Worm (Caenorhabditis elegans): ENCODE measurements around the gene M79.2.

M79.2 gene

ce11 chrX:10628454-10628853, at the start of gene M79.2:
Gene M79.2, minus strand, starts transcription at chrX:10628807.
- TF ChIP-seq tbx-37 (GFP tag; conservative IDR thresholded peaks at IDR 0.05) = no peak
- no peak for TF ChIP-seq hnd-1 (tag; optimal IDR thresholded peaks at IDR 0.05)
- no peak for TF ChIP-seq F13C5.2 (tag; optimal IDR thresholded peaks at IDR 0.05)
- TF ChIP-seq sea-1 (GFP tag; conservative IDR thresholded peaks at IDR 0.05) = no peak
- no peak for TF ChIP-seq flt-1 (GFP tag; IDR thresholded peaks at IDR 0.05)
- TF ChIP-seq ceh-13 (GFP tag; optimal IDR thresholded peaks at IDR 0.05) = no peak
- no peak for TF ChIP-seq pes-1 (GFP tag; IDR thresholded peaks at IDR 0.05)
- TF ChIP-seq ama-1 (optimal IDR thresholded peaks at IDR 0.05) = no peak
- TF ChIP-seq ets-7 (tag; optimal IDR thresholded peaks at IDR 0.05) = no peak
- TF ChIP-seq scrt-1 (GFP tag; IDR thresholded peaks at IDR 0.05) = no peak
- no peak for TF ChIP-seq hmbx-1 (tag; optimal IDR thresholded peaks at IDR 0.05)
- no peak for TF ChIP-seq tbx-11 (GFP tag; IDR thresholded peaks at IDR 0.05)

DNA sequence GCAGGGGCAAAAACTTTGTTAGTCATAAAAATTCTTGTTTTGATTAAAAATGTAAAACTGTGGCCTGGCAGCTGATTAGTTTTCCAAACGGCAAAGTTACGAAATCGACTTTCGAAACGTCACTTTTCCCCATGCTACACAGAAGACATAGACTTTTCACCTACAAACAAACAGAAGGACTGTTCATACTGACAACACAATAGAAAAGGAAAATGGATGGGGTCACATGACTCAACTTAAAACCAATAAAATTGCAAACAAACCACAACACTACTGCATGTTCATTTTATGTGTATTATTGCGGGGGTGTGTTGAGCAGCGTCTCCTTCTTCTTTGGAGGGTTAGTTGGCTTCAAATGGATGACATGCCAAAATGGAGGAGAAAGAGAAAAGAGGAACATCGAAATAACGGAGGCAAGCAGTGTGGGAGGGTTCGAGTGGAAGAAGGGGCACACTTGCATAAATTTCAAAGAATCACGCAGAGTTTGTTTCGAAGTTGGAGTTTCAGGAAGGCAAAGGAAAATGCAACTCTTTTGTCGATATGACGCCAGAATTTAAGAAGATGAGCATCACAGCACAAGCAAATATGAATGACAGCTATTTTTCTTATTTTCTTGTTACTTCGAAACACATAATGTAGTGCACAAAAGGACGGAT, 49.6 kb upstream of the M79.2 start:
- TF ChIP-seq hmbx-1 (tag; optimal IDR thresholded peaks at IDR 0.05) = no peak
- TF ChIP-seq aly-1 (tag; optimal IDR thresholded peaks at IDR 0.05) = no peak
- no peak for TF ChIP-seq sea-1 (GFP tag; conservative IDR thresholded peaks at IDR 0.05)
- no peak for TF ChIP-seq tbx-37 (GFP tag; conservative IDR thresholded peaks at IDR 0.05)
- TF ChIP-seq B0310.2 (tag; optimal IDR thresholded peaks at IDR 0.05) = no peak
- TF ChIP-seq tra-4 (tag; optimal IDR thresholded peaks at IDR 0.05) = no peak

ce11 chrX:10677552-10677951, 48.9 kb upstream of the M79.2 start:
- peak; percentile 56 for TF ChIP-seq hmg-4 (GFP tag; optimal IDR thresholded peaks at IDR 0.05)
- no peak for TF ChIP-seq sea-1 (GFP tag; conservative IDR thresholded peaks at IDR 0.05)
- TF ChIP-seq flt-1 (GFP tag; IDR thresholded peaks at IDR 0.05) = 0 out of 2 replicates have a peak, but pooled peaks have one; percentile 25
- TF ChIP-seq hnd-1 (tag; optimal IDR thresholded peaks at IDR 0.05) = no peak
- TF ChIP-seq tbx-37 (GFP tag; conservative IDR thresholded peaks at IDR 0.05) = no peak
- no peak for TF ChIP-seq scrt-1 (GFP tag; IDR thresholded peaks at IDR 0.05)
- TF ChIP-seq hmbx-1 (tag; optimal IDR thresholded peaks at IDR 0.05) = no peak
- no peak for TF ChIP-seq tbx-11 (GFP tag; IDR thresholded peaks at IDR 0.05)

DNA sequence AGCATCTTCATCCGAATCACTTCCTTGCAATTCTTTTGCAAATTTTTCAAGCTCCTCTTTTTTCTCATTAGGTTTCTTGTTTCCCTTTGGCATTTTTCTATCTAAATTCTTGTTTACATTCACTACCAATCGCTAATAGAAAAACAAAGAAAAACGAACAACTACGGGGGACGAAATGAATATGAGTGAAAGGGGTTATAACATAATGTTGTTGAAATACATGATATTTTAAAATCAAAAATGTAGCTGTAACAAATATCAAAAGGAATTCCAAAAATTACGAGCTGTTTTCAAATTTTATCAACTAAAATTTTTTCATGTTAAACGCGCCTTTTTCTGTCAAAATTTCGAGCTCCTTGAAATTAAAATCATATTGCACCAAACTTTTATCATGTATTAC, 48.4 kb upstream of the M79.2 start, which contains the start of gene F13E6.1:
Gene F13E6.1, minus strand, starts transcription at position 101 of the 400 bp plus-strand sequence.
- no peak for TF ChIP-seq flt-1 (GFP tag; IDR thresholded peaks at IDR 0.05)
- no peak for TF ChIP-seq tra-4 (tag; optimal IDR thresholded peaks at IDR 0.05)
- no peak for TF ChIP-seq B0310.2 (tag; optimal IDR thresholded peaks at IDR 0.05)
- no peak for TF ChIP-seq tbx-37 (GFP tag; conservative IDR thresholded peaks at IDR 0.05)
- TF ChIP-seq F13C5.2 (tag; optimal IDR thresholded peaks at IDR 0.05) = no peak
- TF ChIP-seq scrt-1 (GFP tag; IDR thresholded peaks at IDR 0.05) = no peak
- no peak for TF ChIP-seq ceh-13 (GFP tag; optimal IDR thresholded peaks at IDR 0.05)
- TF ChIP-seq ceh-36 (tag; optimal IDR thresholded peaks at IDR 0.05) = no peak
- TF ChIP-seq sea-1 (GFP tag; conservative IDR thresholded peaks at IDR 0.05) = no peak
- no peak for TF ChIP-seq hmbx-1 (tag; optimal IDR thresholded peaks at IDR 0.05)

DNA sequence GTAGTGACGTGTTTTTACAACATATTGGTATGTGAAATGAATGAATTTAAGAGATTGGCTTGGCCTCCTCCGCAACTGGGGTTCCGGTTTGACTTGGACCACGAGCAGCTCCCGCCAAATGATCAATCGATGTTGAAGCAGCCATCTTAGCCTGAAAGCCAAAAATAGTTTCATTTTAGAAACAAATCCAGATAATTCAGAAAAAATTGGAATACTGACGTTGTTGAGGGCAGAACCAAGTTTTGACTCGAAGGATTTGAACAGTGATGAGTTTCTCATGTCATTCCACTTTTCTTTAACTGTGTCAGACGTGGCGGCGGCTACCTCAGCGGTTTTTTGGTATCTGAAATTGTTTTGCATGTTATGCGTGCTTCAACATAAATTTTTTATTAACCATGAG, 47.3 kb upstream of the M79.2 start:
- no peak for TF ChIP-seq flt-1 (GFP tag; IDR thresholded peaks at IDR 0.05)
- TF ChIP-seq scrt-1 (GFP tag; IDR thresholded peaks at IDR 0.05) = no peak
- no peak for TF ChIP-seq ama-1 (optimal IDR thresholded peaks at IDR 0.05)
- TF ChIP-seq tbx-11 (GFP tag; IDR thresholded peaks at IDR 0.05) = no peak
- no peak for TF ChIP-seq pes-1 (GFP tag; IDR thresholded peaks at IDR 0.05)
- TF ChIP-seq ceh-13 (GFP tag; optimal IDR thresholded peaks at IDR 0.05) = no peak
- no peak for TF ChIP-seq F13C5.2 (tag; optimal IDR thresholded peaks at IDR 0.05)
- no peak for TF ChIP-seq tra-4 (tag; optimal IDR thresholded peaks at IDR 0.05)
- no peak for TF ChIP-seq hmbx-1 (tag; optimal IDR thresholded peaks at IDR 0.05)
- TF ChIP-seq aly-1 (tag; optimal IDR thresholded peaks at IDR 0.05) = no peak
- no peak for TF ChIP-seq ceh-36 (tag; optimal IDR thresholded peaks at IDR 0.05)
- no peak for TF ChIP-seq sea-1 (GFP tag; conservative IDR thresholded peaks at IDR 0.05)

DNA sequence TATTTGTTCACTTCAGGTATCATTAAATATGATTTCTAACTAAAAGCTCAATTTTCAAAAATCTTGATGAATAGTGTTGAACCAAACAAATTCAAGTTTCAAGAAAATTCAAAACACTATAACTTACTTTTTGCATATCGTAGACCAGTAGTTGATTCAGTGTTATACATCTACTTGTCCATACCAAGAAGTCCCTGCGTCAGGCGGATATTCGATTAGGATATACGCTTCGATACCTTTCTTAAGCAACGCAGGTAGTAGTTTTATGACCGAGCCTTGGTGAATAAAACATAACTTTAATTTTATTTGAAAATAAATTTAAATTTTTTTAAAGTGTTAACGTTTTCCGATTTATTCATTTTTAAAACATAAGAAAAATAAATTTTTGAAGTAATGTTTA, 46.8 kb upstream of the M79.2 start:
- TF ChIP-seq B0310.2 (tag; optimal IDR thresholded peaks at IDR 0.05) = no peak

- TF ChIP-seq hmg-4 (GFP tag; optimal IDR thresholded peaks at IDR 0.05) (no peak), ceh-13 (GFP tag; optimal IDR thresholded peaks at IDR 0.05) (no peak), pes-1 (GFP tag; IDR thresholded peaks at IDR 0.05) (no peak), scrt-1 (GFP tag; IDR thresholded peaks at IDR 0.05) (no peak), B0310.2 (tag; optimal IDR thresholded peaks at IDR 0.05) (no peak), hnd-1 (tag; optimal IDR thresholded peaks at IDR 0.05) (no peak), sea-1 (GFP tag; conservative IDR thresholded peaks at IDR 0.05) (no peak), ceh-36 (tag; optimal IDR thresholded peaks at IDR 0.05) (no peak), F13C5.2 (tag; optimal IDR thresholded peaks at IDR 0.05) (no peak), tra-4 (tag; optimal IDR thresholded peaks at IDR 0.05) (no peak), flt-1 (GFP tag; IDR thresholded peaks at IDR 0.05) (no peak), aly-1 (tag; optimal IDR thresholded peaks at IDR 0.05) (no peak), tbx-11 (GFP tag; IDR thresholded peaks at IDR 0.05) (no peak), hmbx-1 (tag; optimal IDR thresholded peaks at IDR 0.05) (no peak)
Observed at ce11 chrX:10674199-10674598, 45.6 kb upstream of the M79.2 start, which contains the start of gene F13E6.2. Gene F13E6.2, minus strand, starts transcription at chrX:10674299.

DNA sequence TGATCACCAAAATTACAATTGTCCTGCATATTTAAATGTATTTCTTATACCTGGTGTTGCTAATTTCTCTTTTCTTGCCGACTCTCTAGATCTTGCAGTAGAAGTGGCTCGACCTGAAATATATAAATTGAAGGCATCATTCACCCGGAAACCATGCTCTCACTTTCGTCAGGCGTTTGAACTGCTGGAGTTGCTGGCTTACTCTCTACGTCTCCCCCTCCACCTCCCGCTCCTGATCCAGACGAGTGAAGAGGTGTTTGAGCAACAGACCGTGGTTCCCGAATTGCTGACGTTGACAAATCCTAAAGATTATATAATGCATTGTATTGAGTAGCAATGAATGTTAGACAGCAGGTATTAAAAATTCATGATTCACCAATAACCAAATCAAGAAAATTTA, 41.6 kb upstream of the M79.2 start:
- TF ChIP-seq scrt-1 (GFP tag; IDR thresholded peaks at IDR 0.05) (no peak), hnd-1 (tag; optimal IDR thresholded peaks at IDR 0.05) (no peak), tbx-11 (GFP tag; IDR thresholded peaks at IDR 0.05) (no peak), F13C5.2 (tag; optimal IDR thresholded peaks at IDR 0.05) (no peak), pes-1 (GFP tag; IDR thresholded peaks at IDR 0.05) (no peak), ama-1 (optimal IDR thresholded peaks at IDR 0.05) (no peak), tbx-37 (GFP tag; conservative IDR thresholded peaks at IDR 0.05) (no peak), ceh-36 (tag; optimal IDR thresholded peaks at IDR 0.05) (no peak), ceh-13 (GFP tag; optimal IDR thresholded peaks at IDR 0.05) (no peak), sea-1 (GFP tag; conservative IDR thresholded peaks at IDR 0.05) (no peak), hmbx-1 (tag; optimal IDR thresholded peaks at IDR 0.05) (no peak), aly-1 (tag; optimal IDR thresholded peaks at IDR 0.05) (no peak), flt-1 (GFP tag; IDR thresholded peaks at IDR 0.05) (no peak), ets-7 (tag; optimal IDR thresholded peaks at IDR 0.05) (no peak), tra-4 (tag; optimal IDR thresholded peaks at IDR 0.05) (no peak)
